Fruit fly (Drosophila melanogaster) whole organism, embryonic: ENCODE results near the gene CG17929.

Source experiments
- Adf1 ChIP-seq: fragments of 200-800 bp; sonication (Bioruptor generic); IDR thresholded peaks from 2 replicates; pipeline ENCODE4 v1.3.6; 2022; ENCODE audit warnings: missing biosample characterization, missing genetic modification characterization
- Blimp-1 ChIP-seq: fragments of 200-800 bp; sonication (Bioruptor generic); optimal IDR thresholded peaks from 3 replicates; lab custom pipeline; 2018; ENCODE audit warnings: missing biosample characterization, missing genetic modification characterization, mild to moderate bottlenecking, moderate library complexity, missing genetic modification reagents
- CG10267 ChIP-seq: fragments of 200-800 bp; sonication (Bioruptor generic); optimal IDR thresholded peaks from 2 replicates; lab custom pipeline; 2018; ENCODE audit warnings: missing biosample characterization, mild to moderate bottlenecking, missing genetic modification characterization, moderate library complexity
- CG10979 ChIP-seq: fragments of 200-800 bp; sonication (Bioruptor generic); optimal IDR thresholded peaks from 2 replicates; lab custom pipeline; 2018; ENCODE audit warnings: missing biosample characterization, mild to moderate bottlenecking, missing genetic modification characterization, moderate library complexity
- CG12071 ChIP-seq: fragments of 200-800 bp; sonication (Bioruptor generic); optimal IDR thresholded peaks from 3 replicates; lab custom pipeline; 2018; ENCODE audit warnings: missing biosample characterization, mild to moderate bottlenecking, missing genetic modification characterization
- CG12155 ChIP-seq: fragments of 200-800 bp; sonication (Bioruptor generic); optimal IDR thresholded peaks from 3 replicates; lab custom pipeline; 2016; ENCODE audit warnings: missing biosample characterization, missing genetic modification characterization
- CG14667 ChIP-seq: fragments of 200-800 bp; sonication (Bioruptor generic); IDR thresholded peaks from 2 replicates; pipeline ENCODE4 v1.3.6; 2022; ENCODE audit warnings: missing biosample characterization, missing genetic modification characterization
- CG16813 ChIP-seq: fragments of 200-800 bp; sonication (Bioruptor generic); IDR thresholded peaks from 3 replicates; pipeline ENCODE4 v1.3.6; 2022; ENCODE audit warnings: missing biosample characterization, missing genetic modification characterization; ENCODE audit not compliant: partially characterized antibody
- CG17829 ChIP-seq: fragments of 200-800 bp; optimal IDR thresholded peaks from 2 replicates; lab custom pipeline; 2019; ENCODE audit warnings: missing biosample characterization, mild to moderate bottlenecking, missing genetic modification characterization, moderate library complexity
- CG2120 ChIP-seq: fragments of 200-800 bp; sonication (Bioruptor generic); optimal IDR thresholded peaks from 3 replicates; lab custom pipeline; 2016; ENCODE audit warnings: missing biosample characterization, missing genetic modification characterization
- CG3407 ChIP-seq: fragments of 200-800 bp; sonication (Bioruptor generic); optimal IDR thresholded peaks from 2 replicates; lab custom pipeline; 2018; ENCODE audit warnings: missing biosample characterization, mild to moderate bottlenecking, missing genetic modification characterization
- CG34224 ChIP-seq: fragments of 200-800 bp; sonication (Bioruptor generic); IDR thresholded peaks from 3 replicates; pipeline ENCODE4 v1.3.6; 2022; ENCODE audit warnings: missing biosample characterization, missing genetic modification characterization; ENCODE audit not compliant: partially characterized antibody
- CG4820 ChIP-seq: fragments of 200-800 bp; sonication (Bioruptor generic); optimal IDR thresholded peaks from 3 replicates; lab custom pipeline; 2016; ENCODE audit warnings: missing biosample characterization, missing genetic modification characterization
- CG6254 ChIP-seq: fragments of 200-800 bp; sonication (Bioruptor generic); optimal IDR thresholded peaks from 3 replicates; lab custom pipeline; 2017; ENCODE audit warnings: mild to moderate bottlenecking, missing biosample characterization, missing genetic modification reagents, missing genetic modification characterization
- CG6654 ChIP-seq: fragments of 200-800 bp; sonication (Bioruptor generic); optimal IDR thresholded peaks from 2 replicates; lab custom pipeline; 2017; ENCODE audit warnings: missing biosample characterization, mild to moderate bottlenecking, missing genetic modification characterization
- CG8924 ChIP-seq: fragments of 200-800 bp; optimal IDR thresholded peaks from 3 replicates; lab custom pipeline; 2019; ENCODE audit warnings: missing biosample characterization, mild to moderate bottlenecking, missing genetic modification characterization, moderate library complexity
- CG9727 ChIP-seq: fragments of 200-800 bp; sonication (Bioruptor generic); optimal IDR thresholded peaks from 3 replicates; lab custom pipeline; 2017; ENCODE audit warnings: missing biosample characterization, mild to moderate bottlenecking, missing genetic modification characterization
- CG9817 ChIP-seq: fragments of 200-800 bp; sonication (Bioruptor generic); optimal IDR thresholded peaks from 2 replicates; lab custom pipeline; 2018; ENCODE audit warnings: missing biosample characterization, mild to moderate bottlenecking, missing genetic modification characterization, moderate library complexity
- Chrac-16 ChIP-seq: fragments of 200-800 bp; sonication (Bioruptor generic); optimal IDR thresholded peaks from 3 replicates; lab custom pipeline; 2016; ENCODE audit warnings: missing biosample characterization, missing genetic modification characterization
- Deaf1 ChIP-seq: fragments of 200-800 bp; optimal IDR thresholded peaks from 3 replicates; lab custom pipeline; 2019; ENCODE audit warnings: missing biosample characterization, mild to moderate bottlenecking, missing genetic modification characterization, moderate library complexity
- Dek ChIP-seq: fragments of 200-800 bp; sonication (Bioruptor generic); optimal IDR thresholded peaks from 3 replicates; lab custom pipeline; 2019; ENCODE audit warnings: missing biosample characterization, mild to moderate bottlenecking, missing genetic modification characterization, moderate library complexity
- ERR ChIP-seq: fragments of 200-800 bp; sonication (Bioruptor generic); optimal IDR thresholded peaks from 2 replicates; lab custom pipeline; 2016; ENCODE audit warnings: missing biosample characterization, missing genetic modification characterization
- Gsc ChIP-seq: fragments of 200-800 bp; sonication (Bioruptor generic); IDR thresholded peaks from 2 replicates; pipeline ENCODE4 v1.3.6; 2022; ENCODE audit warnings: missing biosample characterization, missing genetic modification characterization
- H15 ChIP-seq: fragments of 200-800 bp; sonication (Bioruptor generic); IDR thresholded peaks from 3 replicates; pipeline ENCODE4 v1.3.6; 2022; ENCODE audit warnings: missing biosample characterization, missing genetic modification characterization
- H2.0 ChIP-seq: fragments of 200-800 bp; sonication (Bioruptor generic); IDR thresholded peaks from 2 replicates; pipeline ENCODE4 v1.3.6; 2022; ENCODE audit warnings: missing biosample characterization, missing genetic modification characterization
- Hr3 ChIP-seq: fragments of 200-800 bp; sonication (Bioruptor generic); optimal IDR thresholded peaks from 3 replicates; lab custom pipeline; 2016; ENCODE audit warnings: missing biosample characterization, missing genetic modification characterization
- Myb ChIP-seq: fragments of 200-800 bp; sonication (Bioruptor generic); optimal IDR thresholded peaks from 2 replicates; lab custom pipeline; 2016; ENCODE audit warnings: missing biosample characterization, missing genetic modification characterization
- Neu2 ChIP-seq: fragments of 200-800 bp; sonication (Bioruptor generic); optimal IDR thresholded peaks from 3 replicates; lab custom pipeline; 2016; ENCODE audit warnings: missing biosample characterization, missing genetic modification characterization, borderline replicate concordance
- Oli ChIP-seq: fragments of 200-800 bp; sonication (Bioruptor generic); optimal IDR thresholded peaks from 2 replicates; lab custom pipeline; 2018; ENCODE audit warnings: missing biosample characterization, mild to moderate bottlenecking, missing genetic modification characterization, moderate library complexity
- Taf1 ChIP-seq: fragments of 200-800 bp; sonication (Bioruptor generic); IDR thresholded peaks from 2 replicates; pipeline ENCODE4 v1.3.6; 2022; ENCODE audit warnings: missing biosample characterization, missing genetic modification characterization
- Usf ChIP-seq: fragments of 200-800 bp; sonication (Bioruptor generic); optimal IDR thresholded peaks from 2 replicates; lab custom pipeline; 2017; ENCODE audit warnings: missing genotype, missing biosample characterization, missing genetic modification characterization
- Xbp1 ChIP-seq: fragments of 200-800 bp; sonication (Bioruptor generic); optimal IDR thresholded peaks from 3 replicates; lab custom pipeline; 2016; ENCODE audit warnings: missing biosample characterization, mild to moderate bottlenecking, missing genetic modification characterization
- da ChIP-seq: fragments of 200-800 bp; sonication (Bioruptor generic); optimal IDR thresholded peaks from 2 replicates; lab custom pipeline; 2016; ENCODE audit warnings: missing biosample characterization, missing genetic modification characterization
- dimm ChIP-seq: fragments of 200-800 bp; sonication (Bioruptor generic); IDR thresholded peaks from 2 replicates; pipeline ENCODE4 v1.3.6; 2022; ENCODE audit warnings: missing biosample characterization, missing genetic modification characterization
- emc ChIP-seq: fragments of 200-800 bp; sonication (Bioruptor generic); optimal IDR thresholded peaks from 2 replicates; lab custom pipeline; 2016; ENCODE audit warnings: missing biosample characterization, missing genetic modification characterization
- en ChIP-seq: fragments of 200-800 bp; sonication (Bioruptor generic); optimal IDR thresholded peaks from 2 replicates; lab custom pipeline; 2016; ENCODE audit warnings: missing biosample characterization, missing genetic modification characterization
- eve ChIP-seq, 2 experiments: fragments of >200 bp; optimal IDR thresholded peaks; 2 replicates each; lab custom pipeline; 2017; ENCODE audit warnings: missing biosample characterization in 2 of 2, missing genetic modification characterization in 2 of 2
- gsb ChIP-seq: fragments of 200-800 bp; sonication (Bioruptor generic); IDR thresholded peaks from 2 replicates; pipeline ENCODE4 v1.3.6; 2022; ENCODE audit warnings: missing biosample characterization, missing genetic modification characterization
- inv ChIP-seq: fragments of 200-800 bp; sonication (Bioruptor generic); IDR thresholded peaks from 2 replicates; pipeline ENCODE4 v1.3.6; 2022; ENCODE audit warnings: missing biosample characterization, missing genetic modification characterization; ENCODE audit not compliant: partially characterized antibody
- kay ChIP-seq: fragments of 200-800 bp; sonication (Bioruptor generic); optimal IDR thresholded peaks from 2 replicates; lab custom pipeline; 2016; ENCODE audit warnings: missing biosample characterization, missing genetic modification characterization
- lmd ChIP-seq: fragments of 200-800 bp; sonication (Bioruptor generic); IDR thresholded peaks from 2 replicates; pipeline ENCODE4 v1.3.6; 2022; ENCODE audit warnings: missing biosample characterization, missing genetic modification characterization
- mam ChIP-seq: fragments of 200-800 bp; sonication (Bioruptor generic); optimal IDR thresholded peaks from 3 replicates; lab custom pipeline; 2016; ENCODE audit warnings: missing biosample characterization, missing genetic modification characterization
- row ChIP-seq: fragments of 200-800 bp; sonication (Bioruptor generic); IDR thresholded peaks from 3 replicates; pipeline ENCODE4 v1.3.6; 2022; ENCODE audit warnings: missing biosample characterization, missing genetic modification characterization
- sd ChIP-seq: fragments of 200-800 bp; sonication (Bioruptor generic); optimal IDR thresholded peaks from 3 replicates; lab custom pipeline; 2018; ENCODE audit warnings: missing biosample characterization, mild to moderate bottlenecking, missing genetic modification characterization, moderate library complexity
- seq ChIP-seq: fragments of 200-800 bp; sonication (Bioruptor generic); IDR thresholded peaks from 2 replicates; pipeline ENCODE4 v1.3.6; 2022; ENCODE audit warnings: missing biosample characterization, missing genetic modification characterization
- stwl ChIP-seq: fragments of 200-800 bp; sonication (Bioruptor generic); optimal IDR thresholded peaks from 3 replicates; lab custom pipeline; 2018; ENCODE audit warnings: missing biosample characterization, mild to moderate bottlenecking, missing genetic modification characterization, moderate library complexity
- tll ChIP-seq, 2 experiments: fragments of 200-800 bp in 1 of 2; fragments of >200 bp in 1 of 2; sonication (Bioruptor generic) in 1 of 2; optimal IDR thresholded peaks; 2 replicates each; lab custom pipeline; 2017 to 2019; ENCODE audit warnings: missing biosample characterization in 2 of 2, missing genetic modification characterization in 2 of 2, mild to moderate bottlenecking in 1 of 2, moderate library complexity in 1 of 2
- toy ChIP-seq: fragments of 200-800 bp; sonication (Bioruptor generic); IDR thresholded peaks from 2 replicates; pipeline ENCODE4 v1.3.6; 2022; ENCODE audit warnings: missing biosample characterization, missing genetic modification characterization
- trem ChIP-seq: fragments of 200-800 bp; optimal IDR thresholded peaks from 3 replicates; lab custom pipeline; 2019; ENCODE audit warnings: missing biosample characterization, mild to moderate bottlenecking, missing genetic modification characterization, moderate library complexity
- tup ChIP-seq: fragments of 200-800 bp; sonication (Bioruptor generic); optimal IDR thresholded peaks from 2 replicates; lab custom pipeline; 2016; ENCODE audit warnings: missing biosample characterization, mild to moderate bottlenecking, missing genetic modification characterization, moderate library complexity
- twi ChIP-seq: fragments of 200-800 bp; optimal IDR thresholded peaks from 2 replicates; lab custom pipeline; 2019; ENCODE audit warnings: missing biosample characterization, mild to moderate bottlenecking, missing genetic modification characterization, moderate library complexity

CG17929 gene

DNA sequence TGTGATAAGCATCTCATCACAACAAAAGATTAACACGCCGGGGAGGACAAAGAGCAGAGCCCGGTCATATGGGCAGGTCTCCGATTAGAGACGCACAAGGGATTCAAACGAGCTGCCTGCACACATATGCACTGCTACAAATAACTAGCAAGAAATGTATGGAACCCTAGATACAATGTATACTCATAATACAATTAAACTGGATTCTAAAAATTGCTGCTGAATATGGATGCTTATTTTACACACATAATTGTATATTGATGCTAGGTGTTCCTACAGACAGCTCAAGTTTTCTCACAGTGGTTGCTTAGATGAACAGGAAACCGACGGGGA is 11.7 kb downstream of the CG17929 start (continued):
- peak; percentile 51 for TF ChIP-seq Oli (tag; lab: Kevin White, UChicago)
- TF ChIP-seq lmd (GFP tag; lab: Robert Waterston, UW) = peak; percentile 60
- TF ChIP-seq Adf1 (GFP tag; lab: Robert Waterston, UW) = no peak
- TF ChIP-seq twi (tag; lab: Kevin White, UChicago) = peak; percentile 23
- no peak for TF ChIP-seq CG2120 (GFP tag; lab: Kevin White, UChicago)
- TF ChIP-seq Xbp1 = peak; percentile 40
- TF ChIP-seq CG6254 (GFP tag; lab: Kevin White, UChicago) = peak; percentile 72
- peak; percentile 39; the same call in 1 of the 3 replicates for TF ChIP-seq H15
- peak; percentile 45 for TF ChIP-seq stwl
- TF ChIP-seq CG14667 (GFP tag; lab: Robert Waterston, UW) = 0 out of 2 replicates have a peak, but pooled peaks have one; percentile 23
- TF ChIP-seq tup (GFP tag; lab: Kevin White, UChicago) = peak; percentile 16
- no peak for TF ChIP-seq CG34224
- peak; percentile 76 for TF ChIP-seq CG8924 (tag; lab: Kevin White, UChicago)
- TF ChIP-seq Chrac-16 (GFP tag; lab: Kevin White, UChicago) = peak; percentile 68
- no peak for TF ChIP-seq kay (GFP tag; lab: Kevin White, UChicago)
- peak; percentile 78 for TF ChIP-seq CG10267
- peak; percentile 15 for TF ChIP-seq mam (GFP tag; lab: Kevin White, UChicago)
- TF ChIP-seq en (GFP tag; lab: Kevin White, UChicago) = no peak
- peak; percentile 83 for TF ChIP-seq CG17829 (tag; lab: Kevin White, UChicago)
- peak in 1 of 2 experiments; percentile 66 for TF ChIP-seq eve (GFP tag; optimal IDR thresholded peaks at IDR 0.05; lab: Kevin White, UChicago)
- no peak for TF ChIP-seq Dek (tag; lab: Kevin White, UChicago)
- no peak for TF ChIP-seq ERR (GFP tag; lab: Kevin White, UChicago)
- 0 out of 2 replicates have a peak, but pooled peaks have one; percentile 2 for TF ChIP-seq H2.0 (GFP tag; lab: Robert Waterston, UW)
- peak; percentile 11 for TF ChIP-seq Myb (GFP tag; lab: Kevin White, UChicago)
- TF ChIP-seq CG6654 (GFP tag; lab: Kevin White, UChicago) = no peak
- TF ChIP-seq toy (GFP tag; lab: Robert Waterston, UW) = no peak
- no peak for TF ChIP-seq inv (GFP tag; lab: Robert Waterston, UW)
- no peak for TF ChIP-seq CG9817
- TF ChIP-seq Blimp-1 = peak; percentile 62
- TF ChIP-seq CG16813 (GFP tag; lab: Robert Waterston, UW) = no peak
- TF ChIP-seq Deaf1 (tag; lab: Kevin White, UChicago) = no peak
- peak; percentile 40 for TF ChIP-seq trem
- TF ChIP-seq gsb = no peak
- TF ChIP-seq Usf (GFP tag; lab: Kevin White, UChicago) = peak; percentile 28
- TF ChIP-seq Neu2 (GFP tag; lab: Kevin White, UChicago) = peak; percentile 71
- peak; percentile 84 for TF ChIP-seq CG9727 (GFP tag; lab: Kevin White, UChicago)
- peak; percentile 56 for TF ChIP-seq Hr3 (GFP tag; lab: Kevin White, UChicago)
- no peak for TF ChIP-seq Gsc (GFP tag; lab: Robert Waterston, UW)
- TF ChIP-seq Taf1 = no peak
- no peak for TF ChIP-seq CG12071 (GFP tag; lab: Kevin White, UChicago)
- TF ChIP-seq dimm (GFP tag; lab: Robert Waterston, UW) = no peak
- TF ChIP-seq row = peak; percentile 77
- TF ChIP-seq CG3407 (GFP tag; lab: Kevin White, UChicago) = no peak
- peak; percentile 43 for TF ChIP-seq CG12155 (GFP tag; lab: Kevin White, UChicago)
- peak; percentile 83 for TF ChIP-seq CG10979 (tag; lab: Kevin White, UChicago)
- no peak for TF ChIP-seq sd (tag; lab: Kevin White, UChicago)
- TF ChIP-seq da (GFP tag; lab: Kevin White, UChicago) = no peak
- TF ChIP-seq seq (GFP tag; lab: Robert Waterston, UW) = no peak
- no peak for TF ChIP-seq emc (GFP tag; lab: Kevin White, UChicago)
- peak in 1 of 2 experiments; percentile 66 for TF ChIP-seq tll (GFP tag; optimal IDR thresholded peaks at IDR 0.05; lab: Kevin White, UChicago)
- peak; percentile 61 for TF ChIP-seq CG4820 (GFP tag; lab: Kevin White, UChicago)
